Worm (Caenorhabditis elegans): ENCODE data around the gene T24A6.20.
"Not testable (repeated sequence)": the region's sequence is repeated elsewhere in the genome, so short reads cannot be mapped to it uniquely, and the experiment has no call there.

- TF ChIP-seq lin-13 (GFP tag; optimal IDR thresholded peaks at IDR 0.05); xbp-1 (tag; optimal IDR thresholded peaks at IDR 0.05); pqm-1 (tag; optimal IDR thresholded peaks at IDR 0.05): not testable (repeated sequence)
These were observed 44.1 kb downstream of the T24A6.20 start, which contains the start of gene srh-212 for ce11 chrV:3597052-3597451.

Data from whole organism, L1 larva.